Fruit fly (Drosophila melanogaster) whole organism, embryonic: Measurements from ENCODE around the gene spel1.
A peak's percentile ranks its signal among the peaks of the same experiment; 100 is the strongest.

ENCODE experiments used
- CG11247 ChIP-seq: fragments of 200-800 bp; sonication (Bioruptor generic); IDR thresholded peaks from 2 replicates; pipeline ENCODE4 v1.3.6; 2022; ENCODE audit warnings: missing biosample characterization, missing genetic modification characterization
- CG11504 ChIP-seq: fragments of 200-800 bp; sonication (Bioruptor generic); optimal IDR thresholded peaks from 3 replicates; lab custom pipeline; 2019; ENCODE audit warnings: missing biosample characterization, mild to moderate bottlenecking, missing genetic modification characterization, moderate library complexity
- CG12391 ChIP-seq: fragments of 200-800 bp; sonication (Bioruptor generic); optimal IDR thresholded peaks from 3 replicates; lab custom pipeline; 2018; ENCODE audit warnings: missing biosample characterization, mild to moderate bottlenecking, missing genetic modification characterization, moderate library complexity
- CG14441 ChIP-seq: fragments of 200-800 bp; sonication (Bioruptor generic); IDR thresholded peaks from 2 replicates; pipeline ENCODE4 v1.3.6; 2022; ENCODE audit warnings: missing biosample characterization, missing genetic modification characterization
- CG1602 ChIP-seq: fragments of 200-800 bp; sonication (Bioruptor generic); optimal IDR thresholded peaks from 3 replicates; lab custom pipeline; 2016; ENCODE audit warnings: missing biosample characterization, missing genetic modification characterization
- CG16815 ChIP-seq: fragments of 200-800 bp; sonication (Bioruptor generic); optimal IDR thresholded peaks from 3 replicates; lab custom pipeline; 2017; ENCODE audit warnings: missing biosample characterization, mild to moderate bottlenecking, missing genetic modification characterization
- CG17328 ChIP-seq: fragments of 200-800 bp; sonication (Bioruptor generic); IDR thresholded peaks from 2 replicates; pipeline ENCODE4 v1.3.6; 2022; ENCODE audit warnings: missing biosample characterization, missing genetic modification characterization
- CG17359 ChIP-seq: fragments of 200-800 bp; sonication (Bioruptor generic); optimal IDR thresholded peaks from 3 replicates; lab custom pipeline; 2018; ENCODE audit warnings: missing biosample characterization, mild to moderate bottlenecking, missing genetic modification characterization, moderate library complexity
- CG18262 ChIP-seq: fragments of 200-800 bp; optimal IDR thresholded peaks from 3 replicates; lab custom pipeline; 2019; ENCODE audit warnings: missing biosample characterization, mild to moderate bottlenecking, missing genetic modification characterization, moderate library complexity
- CG2712 ChIP-seq: fragments of 200-800 bp; optimal IDR thresholded peaks from 3 replicates; lab custom pipeline; 2019; ENCODE audit warnings: missing biosample characterization, mild to moderate bottlenecking, missing genetic modification characterization, moderate library complexity
- CG2875 ChIP-seq: fragments of 200-800 bp; sonication (Bioruptor generic); optimal IDR thresholded peaks from 2 replicates; lab custom pipeline; 2017; ENCODE audit warnings: missing biosample characterization, mild to moderate bottlenecking, missing genetic modification characterization, missing genetic modification reagents
- CG30403 ChIP-seq: fragments of 200-800 bp; sonication (Bioruptor generic); optimal IDR thresholded peaks from 3 replicates; lab custom pipeline; 2016; ENCODE audit warnings: missing biosample characterization, missing genetic modification characterization
- CG32767 ChIP-seq: fragments of 200-800 bp; sonication (Bioruptor generic); IDR thresholded peaks from 2 replicates; pipeline ENCODE4 v1.3.6; 2022; ENCODE audit warnings: missing biosample characterization, missing genetic modification characterization
- CG4282 ChIP-seq: fragments of 200-800 bp; sonication (Bioruptor generic); optimal IDR thresholded peaks from 2 replicates; lab custom pipeline; 2016; ENCODE audit warnings: missing biosample characterization, missing genetic modification characterization
- CG4360 ChIP-seq: fragments of 200-800 bp; sonication (Bioruptor generic); IDR thresholded peaks from 2 replicates; pipeline ENCODE4 v1.3.6; 2022; ENCODE audit warnings: missing biosample characterization, missing genetic modification characterization
- CG4404 ChIP-seq: fragments of 200-800 bp; sonication (Bioruptor generic); IDR thresholded peaks from 2 replicates; pipeline ENCODE4 v1.3.6; 2022; ENCODE audit warnings: missing biosample characterization, missing genetic modification characterization
- CG4854 ChIP-seq: fragments of 200-800 bp; sonication (Bioruptor generic); optimal IDR thresholded peaks from 2 replicates; lab custom pipeline; 2016; ENCODE audit warnings: missing biosample characterization, missing genetic modification characterization, inconsistent platforms
- CG7839 ChIP-seq: fragments of 200-800 bp; sonication (Bioruptor generic); optimal IDR thresholded peaks from 3 replicates; lab custom pipeline; 2018; ENCODE audit warnings: missing biosample characterization, mild to moderate bottlenecking, missing genetic modification characterization, moderate library complexity
- CG8388 ChIP-seq: fragments of 200-800 bp; sonication (Bioruptor generic); optimal IDR thresholded peaks from 2 replicates; lab custom pipeline; 2019; ENCODE audit warnings: missing biosample characterization, mild to moderate bottlenecking, missing genetic modification characterization, moderate library complexity
- CG8765 ChIP-seq: fragments of 200-800 bp; sonication (Bioruptor generic); IDR thresholded peaks from 2 replicates; pipeline ENCODE4 v1.3.6; 2022; ENCODE audit warnings: missing biosample characterization, missing genetic modification characterization
- CG9727 ChIP-seq: fragments of 200-800 bp; sonication (Bioruptor generic); optimal IDR thresholded peaks from 3 replicates; lab custom pipeline; 2017; ENCODE audit warnings: missing biosample characterization, mild to moderate bottlenecking, missing genetic modification characterization
- CTCF ChIP-seq: fragments of 200-800 bp; sonication (Bioruptor generic); optimal IDR thresholded peaks from 2 replicates; lab custom pipeline; 2017; ENCODE audit warnings: missing biosample characterization, mild to moderate bottlenecking, missing genetic modification characterization, moderate library complexity
- D19B ChIP-seq: fragments of 200-800 bp; sonication (Bioruptor generic); optimal IDR thresholded peaks from 2 replicates; lab custom pipeline; 2017; ENCODE audit warnings: missing biosample characterization, mild to moderate bottlenecking, missing genetic modification characterization
- Dad ChIP-seq: fragments of 200-800 bp; sonication (Bioruptor generic); optimal IDR thresholded peaks from 3 replicates; lab custom pipeline; 2016; ENCODE audit warnings: missing biosample characterization, missing genetic modification characterization
- Dip3 ChIP-seq: fragments of 200-800 bp; sonication (Bioruptor generic); optimal IDR thresholded peaks from 3 replicates; lab custom pipeline; 2016; ENCODE audit warnings: missing biosample characterization, missing genetic modification characterization
- Doc3 ChIP-seq: fragments of 200-800 bp; sonication (Bioruptor generic); IDR thresholded peaks from 3 replicates; pipeline ENCODE4 v1.3.6; 2022; ENCODE audit warnings: missing biosample characterization, missing genetic modification characterization; ENCODE audit not compliant: partially characterized antibody
- Hr78 ChIP-seq, 2 experiments: fragments of 200-800 bp in 1 of 2; fragments of >200 bp in 1 of 2; sonication (Bioruptor generic) in 1 of 2; optimal IDR thresholded peaks; 2 replicates each; lab custom pipeline; 2017 to 2019; ENCODE audit warnings: missing biosample characterization in 2 of 2, missing genetic modification characterization in 2 of 2, mild to moderate bottlenecking in 1 of 2, moderate library complexity in 1 of 2
- Lim3 ChIP-seq: fragments of 200-800 bp; sonication (Bioruptor generic); IDR thresholded peaks from 2 replicates; pipeline ENCODE4 v1.3.6; 2022; ENCODE audit warnings: missing biosample characterization, missing genetic modification characterization
- Myb ChIP-seq: fragments of 200-800 bp; sonication (Bioruptor generic); optimal IDR thresholded peaks from 2 replicates; lab custom pipeline; 2016; ENCODE audit warnings: missing biosample characterization, missing genetic modification characterization
- Neu2 ChIP-seq: fragments of 200-800 bp; sonication (Bioruptor generic); optimal IDR thresholded peaks from 3 replicates; lab custom pipeline; 2016; ENCODE audit warnings: missing biosample characterization, missing genetic modification characterization, borderline replicate concordance
- Oli ChIP-seq: fragments of 200-800 bp; sonication (Bioruptor generic); optimal IDR thresholded peaks from 2 replicates; lab custom pipeline; 2018; ENCODE audit warnings: missing biosample characterization, mild to moderate bottlenecking, missing genetic modification characterization, moderate library complexity
- Pdp1 ChIP-seq, 2 experiments: fragments of 200-800 bp; sonication (Bioruptor generic); optimal IDR thresholded peaks; 3 replicates each; lab custom pipeline; 2016; ENCODE audit warnings: missing biosample characterization in 2 of 2, missing genetic modification characterization in 2 of 2, mild to moderate bottlenecking in 1 of 2, moderate library complexity in 1 of 2
- Rfx ChIP-seq: fragments of 200-800 bp; sonication (Bioruptor generic); IDR thresholded peaks from 2 replicates; pipeline ENCODE4 v1.3.6; 2022; ENCODE audit warnings: missing biosample characterization, missing genetic modification characterization
- Xbp1 ChIP-seq: fragments of 200-800 bp; sonication (Bioruptor generic); optimal IDR thresholded peaks from 3 replicates; lab custom pipeline; 2016; ENCODE audit warnings: missing biosample characterization, mild to moderate bottlenecking, missing genetic modification characterization
- croc ChIP-seq: fragments of 200-800 bp; sonication (Bioruptor generic); conservative IDR thresholded peaks from 3 replicates; pipeline ENCODE4 v1.3.6; 2022; ENCODE audit warnings: missing biosample characterization, missing genetic modification characterization
- crol ChIP-seq: fragments of 200-800 bp; sonication (Bioruptor generic); IDR thresholded peaks from 2 replicates; pipeline ENCODE4 v1.3.6; 2022; ENCODE audit warnings: missing biosample characterization, missing genetic modification characterization
- disco-r ChIP-seq: fragments of 200-800 bp; sonication (Bioruptor generic); optimal IDR thresholded peaks from 2 replicates; lab custom pipeline; 2016; ENCODE audit warnings: missing biosample characterization, missing genetic modification characterization
- dmrt11E ChIP-seq: fragments of 200-800 bp; sonication (Bioruptor generic); optimal IDR thresholded peaks from 3 replicates; lab custom pipeline; 2018; ENCODE audit warnings: missing biosample characterization, mild to moderate bottlenecking, missing genetic modification characterization, moderate library complexity
- en ChIP-seq: fragments of 200-800 bp; sonication (Bioruptor generic); optimal IDR thresholded peaks from 2 replicates; lab custom pipeline; 2016; ENCODE audit warnings: missing biosample characterization, missing genetic modification characterization
- gem ChIP-seq: fragments of 200-800 bp; sonication (Bioruptor generic); optimal IDR thresholded peaks from 2 replicates; lab custom pipeline; 2019; ENCODE audit warnings: missing biosample characterization, mild to moderate bottlenecking, missing genetic modification characterization, moderate library complexity
- her ChIP-seq: fragments of 200-800 bp; sonication (Bioruptor generic); optimal IDR thresholded peaks from 2 replicates; lab custom pipeline; 2016; ENCODE audit warnings: missing biosample characterization, missing genetic modification characterization
- hth ChIP-seq: fragments of >200 bp; optimal IDR thresholded peaks from 2 replicates; lab custom pipeline; 2017; ENCODE audit warnings: inconsistent platforms
- inv ChIP-seq: fragments of 200-800 bp; sonication (Bioruptor generic); IDR thresholded peaks from 2 replicates; pipeline ENCODE4 v1.3.6; 2022; ENCODE audit warnings: missing biosample characterization, missing genetic modification characterization; ENCODE audit not compliant: partially characterized antibody
- maf-S ChIP-seq: fragments of 200-800 bp; sonication (Bioruptor generic); optimal IDR thresholded peaks from 2 replicates; lab custom pipeline; 2016; ENCODE audit warnings: missing biosample characterization, missing genetic modification characterization
- nom ChIP-seq: fragments of 200-800 bp; sonication (Bioruptor generic); optimal IDR thresholded peaks from 2 replicates; lab custom pipeline; 2017; ENCODE audit warnings: missing biosample characterization, missing genetic modification characterization, mild to moderate bottlenecking, moderate library complexity, missing genetic modification reagents
- odd ChIP-seq: fragments of 200-800 bp; sonication (Bioruptor generic); optimal IDR thresholded peaks from 2 replicates; lab custom pipeline; 2017; ENCODE audit warnings: missing biosample characterization, mild to moderate bottlenecking, missing genetic modification characterization
- phol ChIP-seq: fragments of 200-800 bp; sonication (Bioruptor generic); optimal IDR thresholded peaks from 3 replicates; lab custom pipeline; 2018; ENCODE audit warnings: missing biosample characterization, mild to moderate bottlenecking, missing genetic modification characterization, moderate library complexity
- sens-2 ChIP-seq: fragments of 200-800 bp; sonication (Bioruptor generic); IDR thresholded peaks from 2 replicates; pipeline ENCODE4 v1.3.6; 2022; ENCODE audit warnings: missing biosample characterization, missing genetic modification characterization
- sqz ChIP-seq: fragments of 200-800 bp; sonication (Bioruptor generic); optimal IDR thresholded peaks from 3 replicates; lab custom pipeline; 2018; ENCODE audit warnings: missing biosample characterization, mild to moderate bottlenecking, missing genetic modification characterization
- tap ChIP-seq: fragments of 200-800 bp; optimal IDR thresholded peaks from 3 replicates; lab custom pipeline; 2019; ENCODE audit warnings: missing biosample characterization, mild to moderate bottlenecking, missing genetic modification characterization, moderate library complexity
- unpg ChIP-seq: fragments of 200-800 bp; sonication (Bioruptor generic); optimal IDR thresholded peaks from 3 replicates; lab custom pipeline; 2018; ENCODE audit warnings: missing biosample characterization, mild to moderate bottlenecking, missing genetic modification characterization, moderate library complexity
- zen ChIP-seq: fragments of 200-800 bp; sonication (Bioruptor generic); optimal IDR thresholded peaks from 3 replicates; lab custom pipeline; 2018; ENCODE audit warnings: missing biosample characterization, mild to moderate bottlenecking, missing genetic modification characterization, moderate library complexity

The spel1 gene

DNA sequence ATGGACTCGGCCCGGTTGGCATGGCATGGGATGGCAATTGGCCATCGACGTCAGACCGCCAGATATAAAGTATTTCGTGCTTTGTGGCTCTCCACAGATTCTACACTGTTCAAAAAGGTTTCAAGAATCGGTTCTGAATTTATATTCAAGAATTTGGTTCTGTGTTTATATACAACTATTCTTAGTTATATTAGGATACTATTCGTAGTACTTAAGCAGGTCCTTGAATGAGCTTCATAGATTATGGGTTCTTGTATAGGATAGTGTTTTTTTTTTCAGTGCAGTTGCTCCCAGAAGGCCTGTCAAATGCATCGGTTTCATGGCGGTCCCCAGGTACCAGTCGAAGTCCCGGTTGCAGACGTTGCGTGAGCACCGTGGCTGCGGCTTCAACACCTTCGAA lies 24.7 kb downstream of the spel1 start (continued):
- TF ChIP-seq CG16815 (GFP tag; lab: Kevin White, UChicago) = peak; percentile 9
- peak; percentile 61 for TF ChIP-seq dmrt11E
- peak; percentile 5 for TF ChIP-seq CG8388 (GFP tag; lab: Kevin White, UChicago)
- no peak for TF ChIP-seq sens-2 (GFP tag; lab: Robert Waterston, UW)
- TF ChIP-seq unpg (GFP tag; lab: Kevin White, UChicago) = peak; percentile 30
- TF ChIP-seq sqz = no peak
- peak; percentile 14 for TF ChIP-seq CG30403 (GFP tag; lab: Kevin White, UChicago)
- TF ChIP-seq Neu2 (GFP tag; lab: Kevin White, UChicago) = no peak
- no peak for TF ChIP-seq maf-S (GFP tag; lab: Kevin White, UChicago)
- TF ChIP-seq CG2875 = no peak
- TF ChIP-seq Lim3 (GFP tag; lab: Robert Waterston, UW) = no peak
- TF ChIP-seq zen (tag; lab: Kevin White, UChicago) = peak; percentile 35
- no peak for TF ChIP-seq D19B (GFP tag; lab: Kevin White, UChicago)
- no peak for TF ChIP-seq crol (GFP tag; lab: Robert Waterston, UW)
- peak; percentile 16 for TF ChIP-seq CG11504
- TF ChIP-seq phol (tag; lab: Kevin White, UChicago) = peak; percentile 33
- no peak for TF ChIP-seq croc (GFP tag; lab: Robert Waterston, UW)
- no peak for TF ChIP-seq Hr78 (GFP tag; optimal IDR thresholded peaks at IDR 0.05; lab: Kevin White, UChicago)
- TF ChIP-seq CG9727 (GFP tag; lab: Kevin White, UChicago) = peak; percentile 36
- TF ChIP-seq Oli (tag; lab: Kevin White, UChicago) = peak; percentile 34
- peak in 1 of 2 experiments; percentile 14 for TF ChIP-seq Pdp1 (GFP tag; optimal IDR thresholded peaks at IDR 0.05; lab: Kevin White, UChicago)
- no peak for TF ChIP-seq Doc3 (GFP tag; lab: Robert Waterston, UW)
- no peak for TF ChIP-seq CTCF
- peak; percentile 37 for TF ChIP-seq Xbp1 (GFP tag; lab: Kevin White, UChicago)
- peak; percentile 19 for TF ChIP-seq CG17359 (tag; lab: Kevin White, UChicago)
- no peak for TF ChIP-seq odd (GFP tag; lab: Kevin White, UChicago)
- TF ChIP-seq CG18262 (tag; lab: Kevin White, UChicago) = peak; percentile 45
- no peak for TF ChIP-seq CG4360
- TF ChIP-seq CG12391 = peak; percentile 7
- no peak for TF ChIP-seq Dad
- no peak for TF ChIP-seq en (GFP tag; lab: Kevin White, UChicago)
- TF ChIP-seq Rfx (GFP tag; lab: Robert Waterston, UW) = no peak
- no peak for TF ChIP-seq Myb
- TF ChIP-seq nom (GFP tag; lab: Kevin White, UChicago) = peak; percentile 82
- TF ChIP-seq CG4854 (GFP tag; lab: Kevin White, UChicago) = no peak
- peak; percentile 26; the same call in 1 of the 2 replicates for TF ChIP-seq CG17328 (GFP tag; lab: Robert Waterston, UW)
- no peak for TF ChIP-seq CG11247 (GFP tag; lab: Robert Waterston, UW)
- TF ChIP-seq CG4282 = no peak
- no peak for TF ChIP-seq her (GFP tag; lab: Kevin White, UChicago)
- no peak for TF ChIP-seq CG14441 (GFP tag; lab: Robert Waterston, UW)
- no peak for TF ChIP-seq hth (lab: Kevin White, UChicago)
- peak; percentile 16 for TF ChIP-seq CG7839
- TF ChIP-seq CG8765 = 0 out of 2 replicates have a peak, but pooled peaks have one; percentile 14
- no peak for TF ChIP-seq disco-r
- TF ChIP-seq tap (tag; lab: Kevin White, UChicago) = no peak
- peak; percentile 59 for TF ChIP-seq CG2712 (tag; lab: Kevin White, UChicago)
- TF ChIP-seq gem (tag; lab: Kevin White, UChicago) = peak; percentile 39
- peak; percentile 51 for TF ChIP-seq CG4404 (GFP tag; lab: Robert Waterston, UW)
- TF ChIP-seq Dip3 (GFP tag; lab: Kevin White, UChicago) = no peak
- no peak for TF ChIP-seq inv
- peak; percentile 5 for TF ChIP-seq CG1602
- no peak for TF ChIP-seq CG32767 (GFP tag; lab: Robert Waterston, UW)
